Fruit fly (Drosophila melanogaster) whole organism, embryonic: ENCODE data around the gene CG15602.

Experiments used
- Bgb ChIP-seq: fragments of 200-800 bp; sonication (Bioruptor generic); IDR thresholded peaks from 2 replicates; pipeline ENCODE4 v1.3.6; 2022; ENCODE audit warnings: missing biosample characterization, missing genetic modification characterization; ENCODE audit not compliant: partially characterized antibody
- Bteb2 ChIP-seq: fragments of 200-800 bp; sonication (Bioruptor generic); optimal IDR thresholded peaks from 2 replicates; lab custom pipeline; 2016; ENCODE audit warnings: missing biosample characterization, missing genetic modification characterization
- CG12104 ChIP-seq: fragments of 200-800 bp; sonication (Bioruptor generic); optimal IDR thresholded peaks from 3 replicates; lab custom pipeline; 2016; ENCODE audit warnings: missing biosample characterization, missing genetic modification characterization
- CG12236 ChIP-seq: fragments of 200-800 bp; sonication (Bioruptor generic); optimal IDR thresholded peaks from 2 replicates; lab custom pipeline; 2016; ENCODE audit warnings: missing biosample characterization, missing genetic modification characterization
- CG12659 ChIP-seq: fragments of 200-800 bp; sonication (Bioruptor generic); optimal IDR thresholded peaks from 3 replicates; lab custom pipeline; 2017; ENCODE audit warnings: mild to moderate bottlenecking, missing biosample characterization, missing genetic modification reagents, missing genetic modification characterization
- CG13287 ChIP-seq: fragments of 200-800 bp; sonication (Bioruptor generic); IDR thresholded peaks from 2 replicates; pipeline ENCODE4 v1.3.6; 2022; ENCODE audit warnings: missing biosample characterization, missing genetic modification characterization; ENCODE audit not compliant: partially characterized antibody
- CG15696 ChIP-seq: fragments of 200-800 bp; sonication (Bioruptor generic); optimal IDR thresholded peaks from 2 replicates; lab custom pipeline; 2019; ENCODE audit warnings: missing biosample characterization, mild to moderate bottlenecking, missing genetic modification characterization, moderate library complexity
- CG2120 ChIP-seq: fragments of 200-800 bp; sonication (Bioruptor generic); optimal IDR thresholded peaks from 3 replicates; lab custom pipeline; 2016; ENCODE audit warnings: missing biosample characterization, missing genetic modification characterization
- CG2129 ChIP-seq: fragments of 200-800 bp; sonication (Bioruptor generic); IDR thresholded peaks from 2 replicates; pipeline ENCODE4 v1.3.6; 2022; ENCODE audit warnings: missing biosample characterization, missing genetic modification characterization; ENCODE audit not compliant: partially characterized antibody
- CG30403 ChIP-seq: fragments of 200-800 bp; sonication (Bioruptor generic); optimal IDR thresholded peaks from 3 replicates; lab custom pipeline; 2016; ENCODE audit warnings: missing biosample characterization, missing genetic modification characterization
- CG34224 ChIP-seq: fragments of 200-800 bp; sonication (Bioruptor generic); IDR thresholded peaks from 3 replicates; pipeline ENCODE4 v1.3.6; 2022; ENCODE audit warnings: missing biosample characterization, missing genetic modification characterization; ENCODE audit not compliant: partially characterized antibody
- CG6791 ChIP-seq: fragments of 200-800 bp; sonication (Bioruptor generic); IDR thresholded peaks from 3 replicates; pipeline ENCODE4 v1.3.6; 2022; ENCODE audit warnings: missing biosample characterization, missing genetic modification characterization; ENCODE audit not compliant: partially characterized antibody
- CG7357 ChIP-seq: fragments of 200-800 bp; sonication (Bioruptor generic); IDR thresholded peaks from 3 replicates; pipeline ENCODE4 v1.3.6; 2022; ENCODE audit warnings: missing biosample characterization, missing genetic modification characterization
- CG8765 ChIP-seq: fragments of 200-800 bp; sonication (Bioruptor generic); IDR thresholded peaks from 2 replicates; pipeline ENCODE4 v1.3.6; 2022; ENCODE audit warnings: missing biosample characterization, missing genetic modification characterization
- CHES-1-like ChIP-seq: fragments of 200-800 bp; sonication (Bioruptor generic); optimal IDR thresholded peaks from 2 replicates; lab custom pipeline; 2016; ENCODE audit warnings: missing biosample characterization, missing genetic modification characterization
- Deaf1 ChIP-seq: fragments of 200-800 bp; optimal IDR thresholded peaks from 3 replicates; lab custom pipeline; 2019; ENCODE audit warnings: missing biosample characterization, mild to moderate bottlenecking, missing genetic modification characterization, moderate library complexity
- Hr3 ChIP-seq: fragments of 200-800 bp; sonication (Bioruptor generic); optimal IDR thresholded peaks from 3 replicates; lab custom pipeline; 2016; ENCODE audit warnings: missing biosample characterization, missing genetic modification characterization
- Hsf ChIP-seq: fragments of 200-800 bp; sonication (Bioruptor generic); optimal IDR thresholded peaks from 3 replicates; lab custom pipeline; 2016; ENCODE audit warnings: missing biosample characterization, missing genetic modification characterization
- Mad ChIP-seq: fragments of 200-800 bp; sonication (Bioruptor generic); optimal IDR thresholded peaks from 2 replicates; lab custom pipeline; 2016; ENCODE audit warnings: missing biosample characterization, missing genetic modification characterization
- Med ChIP-seq: fragments of 200-800 bp; sonication (Bioruptor generic); peaks from one replicate; lab custom pipeline; 2016; ENCODE audit warnings: missing biosample characterization, missing genetic modification characterization, mild to moderate bottlenecking, inconsistent platforms, moderate library complexity
- Opbp ChIP-seq: fragments of 200-800 bp; sonication (Bioruptor generic); IDR thresholded peaks from 3 replicates; pipeline ENCODE4 v1.3.6; 2022; ENCODE audit warnings: missing biosample characterization, missing genetic modification characterization; ENCODE audit not compliant: partially characterized antibody
- Rfx ChIP-seq: fragments of 200-800 bp; sonication (Bioruptor generic); IDR thresholded peaks from 2 replicates; pipeline ENCODE4 v1.3.6; 2022; ENCODE audit warnings: missing biosample characterization, missing genetic modification characterization
- Sin3A ChIP-seq: fragments of >200 bp; optimal IDR thresholded peaks from 2 replicates; lab custom pipeline; 2018
- ato ChIP-seq: fragments of 200-800 bp; sonication (Bioruptor generic); IDR thresholded peaks from 2 replicates; pipeline ENCODE4 v1.3.6; 2022; ENCODE audit warnings: missing biosample characterization, missing genetic modification characterization; ENCODE audit not compliant: partially characterized antibody
- cg ChIP-seq: fragments of 200-800 bp; sonication (Bioruptor generic); optimal IDR thresholded peaks from 3 replicates; lab custom pipeline; 2019; ENCODE audit warnings: missing biosample characterization, mild to moderate bottlenecking, missing genetic modification characterization, moderate library complexity
- chinmo ChIP-seq: fragments of 200-800 bp; sonication (Bioruptor generic); IDR thresholded peaks from 4 replicates; pipeline ENCODE4 v1.3.6; 2022; ENCODE audit warnings: missing biosample characterization, missing genetic modification characterization; ENCODE audit not compliant: partially characterized antibody
- ci ChIP-seq: fragments of 200-800 bp; sonication (Bioruptor generic); IDR thresholded peaks from 3 replicates; pipeline ENCODE4 v1.3.6; 2022; ENCODE audit warnings: missing biosample characterization, missing genetic modification characterization
- dm ChIP-seq: fragments of 200-800 bp; sonication (Bioruptor generic); optimal IDR thresholded peaks from 3 replicates; lab custom pipeline; 2016; ENCODE audit warnings: missing biosample characterization, missing genetic modification characterization
- dysf ChIP-seq: fragments of 200-800 bp; sonication (Bioruptor generic); IDR thresholded peaks from 3 replicates; pipeline ENCODE4 v1.3.6; 2022; ENCODE audit warnings: missing biosample characterization, missing genetic modification characterization
- exex ChIP-seq: fragments of 200-800 bp; sonication (Bioruptor generic); optimal IDR thresholded peaks from 4 replicates; lab custom pipeline; 2018; ENCODE audit warnings: missing biosample characterization, mild to moderate bottlenecking, missing genetic modification characterization, moderate library complexity
- gfzf ChIP-seq: fragments of 200-800 bp; sonication (Bioruptor generic); optimal IDR thresholded peaks from 2 replicates; lab custom pipeline; 2016; ENCODE audit warnings: missing biosample characterization, mild to moderate bottlenecking, missing genetic modification characterization, moderate library complexity
- hbn ChIP-seq: fragments of 200-800 bp; sonication (Bioruptor generic); IDR thresholded peaks from 2 replicates; pipeline ENCODE4 v1.3.6; 2022; ENCODE audit warnings: missing biosample characterization, missing genetic modification characterization; ENCODE audit not compliant: partially characterized antibody
- kah ChIP-seq: fragments of 200-800 bp; sonication (Bioruptor generic); optimal IDR thresholded peaks from 2 replicates; lab custom pipeline; 2018; ENCODE audit warnings: missing biosample characterization, mild to moderate bottlenecking, missing genetic modification characterization
- ken ChIP-seq: fragments of 200-800 bp; sonication (Bioruptor generic); IDR thresholded peaks from 3 replicates; pipeline ENCODE4 v1.3.6; 2022; ENCODE audit warnings: missing biosample characterization, missing genetic modification characterization
- odd ChIP-seq: fragments of 200-800 bp; sonication (Bioruptor generic); optimal IDR thresholded peaks from 2 replicates; lab custom pipeline; 2017; ENCODE audit warnings: missing biosample characterization, mild to moderate bottlenecking, missing genetic modification characterization
- phol ChIP-seq: fragments of 200-800 bp; sonication (Bioruptor generic); optimal IDR thresholded peaks from 3 replicates; lab custom pipeline; 2018; ENCODE audit warnings: missing biosample characterization, mild to moderate bottlenecking, missing genetic modification characterization, moderate library complexity
- psq ChIP-seq: fragments of 200-800 bp; sonication (Bioruptor generic); optimal IDR thresholded peaks from 2 replicates; lab custom pipeline; 2017; ENCODE audit warnings: missing biosample characterization, missing genetic modification characterization
- pzg ChIP-seq: fragments of 200-800 bp; sonication (Bioruptor generic); optimal IDR thresholded peaks from 3 replicates; lab custom pipeline; 2018; ENCODE audit warnings: missing biosample characterization, mild to moderate bottlenecking, missing genetic modification characterization, moderate library complexity
- row ChIP-seq: fragments of 200-800 bp; sonication (Bioruptor generic); IDR thresholded peaks from 3 replicates; pipeline ENCODE4 v1.3.6; 2022; ENCODE audit warnings: missing biosample characterization, missing genetic modification characterization
- scrt ChIP-seq: fragments of 200-800 bp; sonication (Bioruptor generic); optimal IDR thresholded peaks from 2 replicates; lab custom pipeline; 2018; ENCODE audit warnings: missing biosample characterization, mild to moderate bottlenecking, missing genetic modification characterization, moderate library complexity
- sens ChIP-seq: fragments of 200-800 bp; sonication (Bioruptor generic); peaks from one replicate; lab custom pipeline; 2016; ENCODE audit warnings: missing biosample characterization, missing genetic modification characterization
- ssp ChIP-seq: fragments of 200-800 bp; sonication (Bioruptor generic); IDR thresholded peaks from 2 replicates; pipeline ENCODE4 v1.3.6; 2022; ENCODE audit warnings: missing biosample characterization, missing genetic modification characterization
- stwl ChIP-seq: fragments of 200-800 bp; sonication (Bioruptor generic); optimal IDR thresholded peaks from 3 replicates; lab custom pipeline; 2018; ENCODE audit warnings: missing biosample characterization, mild to moderate bottlenecking, missing genetic modification characterization, moderate library complexity
- tll ChIP-seq, 2 experiments: fragments of 200-800 bp in 1 of 2; fragments of >200 bp in 1 of 2; sonication (Bioruptor generic) in 1 of 2; optimal IDR thresholded peaks; 2 replicates each; lab custom pipeline; 2017 to 2019; ENCODE audit warnings: missing biosample characterization in 2 of 2, missing genetic modification characterization in 2 of 2, mild to moderate bottlenecking in 1 of 2, moderate library complexity in 1 of 2
- tna ChIP-seq: fragments of 200-800 bp; sonication (Bioruptor generic); IDR thresholded peaks from 2 replicates; pipeline ENCODE4 v1.3.6; 2022; ENCODE audit warnings: missing biosample characterization, missing genetic modification characterization; ENCODE audit not compliant: partially characterized antibody
- unc-4 ChIP-seq: fragments of 200-800 bp; sonication (Bioruptor generic); IDR thresholded peaks from 2 replicates; pipeline ENCODE4 v1.3.6; 2022; ENCODE audit warnings: missing biosample characterization, missing genetic modification characterization; ENCODE audit not compliant: partially characterized antibody
- vvl ChIP-seq: fragments of 200-800 bp; sonication (Bioruptor generic); IDR thresholded peaks from 2 replicates; pipeline ENCODE4 v1.3.6; 2022; ENCODE audit warnings: missing biosample characterization, missing genetic modification characterization
- zen2 ChIP-seq: fragments of 200-800 bp; sonication (Bioruptor generic); IDR thresholded peaks from 3 replicates; pipeline ENCODE4 v1.3.6; 2022; ENCODE audit warnings: missing biosample characterization, missing genetic modification characterization; ENCODE audit not compliant: partially characterized antibody

The CG15602 gene

DNA sequence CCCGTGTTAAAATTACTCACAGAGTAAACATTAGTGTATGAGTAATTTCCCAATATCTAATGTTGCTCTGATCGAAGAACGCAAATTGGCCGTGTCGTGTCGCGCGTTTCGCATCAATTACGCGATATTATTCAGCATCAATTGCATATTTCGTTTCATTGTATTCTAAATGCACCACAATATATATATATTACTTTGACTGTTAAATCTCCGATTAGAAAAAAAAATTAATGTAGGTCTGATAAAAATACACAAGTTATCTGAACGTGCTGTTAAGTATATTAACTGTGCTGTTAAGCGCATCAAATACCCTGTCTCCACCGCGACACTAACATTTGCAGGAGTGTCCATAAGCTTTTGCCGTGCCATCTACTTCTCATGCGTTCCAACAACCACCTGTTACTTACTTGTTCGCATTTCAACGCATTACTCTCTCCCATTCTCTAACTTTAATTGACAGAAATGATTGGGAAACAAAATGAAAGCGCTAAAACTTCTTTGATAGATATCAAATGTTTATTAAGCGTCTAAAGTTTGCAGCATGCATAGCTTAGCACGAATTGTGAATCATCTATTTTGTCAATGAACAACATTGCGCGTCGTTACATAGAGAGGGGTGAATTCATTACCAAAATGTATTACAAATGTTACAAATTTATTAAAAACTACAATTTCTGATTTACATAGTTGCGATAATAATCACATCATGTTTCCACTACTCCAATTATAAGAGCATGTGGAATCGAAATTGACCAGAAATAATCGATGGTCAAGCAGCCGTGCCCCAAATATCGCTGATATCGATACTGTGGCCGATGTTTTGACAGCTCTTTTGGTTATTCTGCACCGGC is 38.6 kb upstream of the CG15602 start, which contains the start of the genes Graf and mRpL3 (continued):
- peak; percentile 77 for TF ChIP-seq hbn (GFP tag; lab: Robert Waterston, UW)
- TF ChIP-seq sens (GFP tag; lab: Kevin White, UChicago) = peak; percentile 58
- peak; percentile 80 for TF ChIP-seq unc-4 (GFP tag; lab: Robert Waterston, UW)
- peak; percentile 94 for TF ChIP-seq chinmo (GFP tag; lab: Robert Waterston, UW)
- TF ChIP-seq Opbp (GFP tag; lab: Robert Waterston, UW) = peak; percentile 94
- TF ChIP-seq Hr3 (GFP tag; lab: Kevin White, UChicago) = peak; percentile 4
- TF ChIP-seq odd (GFP tag; lab: Kevin White, UChicago) = no peak
- TF ChIP-seq row (GFP tag; lab: Robert Waterston, UW) = peak; percentile 57
- TF ChIP-seq stwl = peak; percentile 16
- TF ChIP-seq pzg = peak; percentile 34
- peak; percentile 48 for TF ChIP-seq Sin3A
- TF ChIP-seq CG12236 = no peak
- TF ChIP-seq CG7357 = peak; percentile 85
- TF ChIP-seq gfzf (GFP tag; lab: Kevin White, UChicago) = peak; percentile 35
- TF ChIP-seq CG15696 (tag; lab: Kevin White, UChicago) = no peak
- TF ChIP-seq ci (GFP tag; lab: Robert Waterston, UW) = no peak
- no peak for TF ChIP-seq CG30403 (GFP tag; lab: Kevin White, UChicago)
- TF ChIP-seq CG12104 = no peak
- no peak for TF ChIP-seq vvl
- TF ChIP-seq CG2120 (GFP tag; lab: Kevin White, UChicago) = peak; percentile 5
- TF ChIP-seq Bteb2 (GFP tag; lab: Kevin White, UChicago) = no peak
- peak; percentile 93 for TF ChIP-seq tna
- peak; percentile 93 for TF ChIP-seq Bgb
- TF ChIP-seq CG13287 (GFP tag; lab: Robert Waterston, UW) = peak; percentile 86
- no peak for TF ChIP-seq psq (GFP tag; lab: Kevin White, UChicago)
- TF ChIP-seq exex = peak; percentile 8
- peak; percentile 8 for TF ChIP-seq CG12659
- no peak for TF ChIP-seq CG8765 (GFP tag; lab: Robert Waterston, UW)
- TF ChIP-seq cg (GFP tag; lab: Kevin White, UChicago) = peak; percentile 41
- peak; percentile 48 for TF ChIP-seq Med (GFP tag; lab: Kevin White, UChicago)
- peak; percentile 20 for TF ChIP-seq Hsf (GFP tag; lab: Kevin White, UChicago)
- TF ChIP-seq Deaf1 (tag; lab: Kevin White, UChicago) = no peak
- TF ChIP-seq ato (GFP tag; lab: Robert Waterston, UW) = peak; percentile 90
- peak in 1 of 2 experiments; percentile 2 for TF ChIP-seq tll (GFP tag; optimal IDR thresholded peaks at IDR 0.05; lab: Kevin White, UChicago)
- TF ChIP-seq kah = peak; percentile 96
- peak; percentile 61 for TF ChIP-seq scrt (GFP tag; lab: Kevin White, UChicago)
- peak; percentile 84 for TF ChIP-seq ssp (GFP tag; lab: Robert Waterston, UW)
- no peak for TF ChIP-seq ken (GFP tag; lab: Robert Waterston, UW)
- TF ChIP-seq dysf (GFP tag; lab: Robert Waterston, UW) = no peak
- no peak for TF ChIP-seq Mad (GFP tag; lab: Kevin White, UChicago)
- TF ChIP-seq zen2 = peak; percentile 88
- peak; percentile 22 for TF ChIP-seq dm (GFP tag; lab: Kevin White, UChicago)
- TF ChIP-seq CG34224 (GFP tag; lab: Robert Waterston, UW) = peak; percentile 87
- TF ChIP-seq CG6791 = peak; percentile 94
- TF ChIP-seq phol (tag; lab: Kevin White, UChicago) = peak; percentile 12
- TF ChIP-seq Rfx (GFP tag; lab: Robert Waterston, UW) = 0 out of 2 replicates have a peak, but pooled peaks have one; percentile 27
- TF ChIP-seq CG2129 (GFP tag; lab: Robert Waterston, UW) = peak; percentile 81
- TF ChIP-seq CHES-1-like (GFP tag; lab: Kevin White, UChicago) = peak; percentile 20
